Fruit fly (Drosophila melanogaster) whole organism, pupa: ENCODE data around the gene CG7084.

Source experiments
- CG10348 ChIP-seq: fragments of 200-800 bp; sonication (Bioruptor generic); IDR thresholded peaks from 2 replicates; pipeline ENCODE4 v1.3.6; 2022; ENCODE audit warnings: missing biosample characterization, missing genetic modification characterization
- CG12605 ChIP-seq: fragments of 200-800 bp; sonication (Bioruptor generic); IDR thresholded peaks from 2 replicates; pipeline ENCODE4 v1.3.6; 2022; ENCODE audit warnings: missing biosample characterization, missing genetic modification characterization
- CG13204 ChIP-seq: fragments of 200-800 bp; sonication (Bioruptor generic); optimal IDR thresholded peaks from 2 replicates; lab custom pipeline; 2018; ENCODE audit warnings: missing biosample characterization, mild to moderate bottlenecking, missing genetic modification characterization, moderate library complexity
- CG14655 ChIP-seq: fragments of 200-800 bp; sonication (Bioruptor generic); optimal IDR thresholded peaks from 3 replicates; lab custom pipeline; 2017; ENCODE audit warnings: mild to moderate bottlenecking, missing biosample characterization, missing genetic modification reagents, missing genetic modification characterization
- CG15710 ChIP-seq: fragments of 200-800 bp; sonication (Bioruptor generic); optimal IDR thresholded peaks from 2 replicates; lab custom pipeline; 2018; ENCODE audit warnings: missing biosample characterization, mild to moderate bottlenecking, missing genetic modification characterization, moderate library complexity
- CG17806 ChIP-seq: fragments of 200-800 bp; sonication (Bioruptor generic); optimal IDR thresholded peaks from 2 replicates; lab custom pipeline; 2018; ENCODE audit warnings: missing biosample characterization, mild to moderate bottlenecking, missing genetic modification characterization, moderate library complexity
- CG32121 ChIP-seq: fragments of 200-800 bp; sonication (Bioruptor generic); IDR thresholded peaks from 2 replicates; pipeline ENCODE4 v1.3.6; 2022; ENCODE audit warnings: missing biosample characterization, missing genetic modification characterization
- CG34367 ChIP-seq: fragments of 200-800 bp; sonication (Bioruptor generic); optimal IDR thresholded peaks from 2 replicates; lab custom pipeline; 2018; ENCODE audit warnings: missing biosample characterization, mild to moderate bottlenecking, missing genetic modification characterization
- CG4496 ChIP-seq: fragments of 200-800 bp; sonication (Bioruptor generic); IDR thresholded peaks from 3 replicates; pipeline ENCODE4 v1.3.6; 2022; ENCODE audit warnings: missing biosample characterization, missing genetic modification characterization
- CG8159 ChIP-seq: fragments of 200-800 bp; sonication (Bioruptor generic); optimal IDR thresholded peaks from 3 replicates; lab custom pipeline; 2018; ENCODE audit warnings: missing biosample characterization, mild to moderate bottlenecking, missing genetic modification characterization, moderate library complexity
- CG8301 ChIP-seq: fragments of 200-800 bp; sonication (Bioruptor generic); optimal IDR thresholded peaks from 2 replicates; lab custom pipeline; 2018; ENCODE audit warnings: missing biosample characterization, mild to moderate bottlenecking, missing genetic modification characterization
- CG9948 ChIP-seq: fragments of 200-800 bp; sonication (Bioruptor generic); optimal IDR thresholded peaks from 2 replicates; lab custom pipeline; 2018; ENCODE audit warnings: missing biosample characterization, mild to moderate bottlenecking, missing genetic modification characterization, moderate library complexity
- D1 ChIP-seq: fragments of 200-800 bp; sonication (Bioruptor generic); optimal IDR thresholded peaks from 2 replicates; lab custom pipeline; 2018; ENCODE audit warnings: missing biosample characterization, mild to moderate bottlenecking, missing genetic modification characterization, moderate library complexity
- EcR ChIP-seq: fragments of 200-800 bp; sonication (Bioruptor generic); optimal IDR thresholded peaks from 3 replicates; lab custom pipeline; 2019; ENCODE audit warnings: missing biosample characterization, missing genetic modification characterization, mild to moderate bottlenecking, moderate library complexity, missing genetic modification reagents
- Ets98B ChIP-seq: fragments of 200-800 bp; sonication (Bioruptor generic); IDR thresholded peaks from 2 replicates; pipeline ENCODE4 v1.3.6; 2022; ENCODE audit warnings: missing biosample characterization, missing genetic modification characterization
- Pif1A ChIP-seq: fragments of 200-800 bp; sonication (Bioruptor generic); optimal IDR thresholded peaks from 3 replicates; lab custom pipeline; 2016; ENCODE audit warnings: missing biosample characterization, missing genetic modification characterization
- Pif1B ChIP-seq: fragments of 200-800 bp; sonication (Bioruptor generic); optimal IDR thresholded peaks from 3 replicates; lab custom pipeline; 2016; ENCODE audit warnings: missing biosample characterization, missing genetic modification characterization
- Snoo ChIP-seq: fragments of 200-800 bp; sonication (Bioruptor generic); optimal IDR thresholded peaks from 3 replicates; lab custom pipeline; 2017; ENCODE audit warnings: missing biosample characterization, mild to moderate bottlenecking, missing genetic modification characterization, inconsistent platforms
- fd96Ca ChIP-seq: fragments of 200-800 bp; sonication (Bioruptor generic); IDR thresholded peaks from 3 replicates; pipeline ENCODE4 v1.3.6; 2022; ENCODE audit warnings: missing biosample characterization, missing genetic modification characterization
- gl ChIP-seq: fragments of 200-800 bp; sonication (Bioruptor generic); optimal IDR thresholded peaks from 2 replicates; lab custom pipeline; 2018; ENCODE audit warnings: missing biosample characterization, mild to moderate bottlenecking, missing genetic modification characterization
- rn ChIP-seq: fragments of 200-800 bp; sonication (Bioruptor generic); IDR thresholded peaks from 2 replicates; pipeline ENCODE4 v1.3.6; 2022; ENCODE audit warnings: missing biosample characterization, missing genetic modification characterization

Gene CG7084

DNA sequence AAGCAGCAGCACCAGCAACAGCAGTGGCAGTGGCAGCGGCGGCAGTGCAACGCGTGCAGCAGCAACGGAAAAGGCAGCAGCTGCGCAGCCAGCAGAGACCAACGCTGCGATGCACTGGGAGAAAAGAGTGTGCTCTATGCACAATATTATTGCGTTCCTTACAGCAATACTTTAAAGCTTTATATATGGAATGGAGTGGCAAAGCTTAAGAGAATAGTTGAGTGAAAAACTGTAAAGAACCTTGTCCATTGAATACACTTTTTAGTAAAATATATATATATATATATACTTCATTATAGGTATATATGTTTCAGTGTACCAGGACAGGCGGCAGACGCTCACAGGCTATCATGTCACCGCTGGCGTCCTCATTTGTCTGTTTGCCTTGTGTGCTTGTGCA is 26.1 kb downstream of the CG7084 start:
- TF ChIP-seq CG17806 (tag; lab: Kevin White, UChicago) = peak; percentile 79
- no peak for TF ChIP-seq rn
- TF ChIP-seq gl = no peak
- peak; percentile 46 for TF ChIP-seq Snoo (tag; lab: Kevin White, UChicago)
- TF ChIP-seq CG12605 = peak; percentile 15; the same call in 1 of the 2 replicates
- TF ChIP-seq CG34367 (tag; lab: Kevin White, UChicago) = peak; percentile 63
- peak; percentile 81 for TF ChIP-seq CG14655 (GFP tag; lab: Kevin White, UChicago)
- peak; percentile 55; the same call in 1 of the 2 replicates for TF ChIP-seq CG32121 (GFP tag; lab: Robert Waterston, UW)
- peak; percentile 78 for TF ChIP-seq CG9948 (tag; lab: Kevin White, UChicago)
- peak; percentile 64; the same call in 2 of the 3 replicates for TF ChIP-seq fd96Ca
- no peak for TF ChIP-seq Pif1A (GFP tag; lab: Kevin White, UChicago)
- TF ChIP-seq CG10348 (GFP tag; lab: Robert Waterston, UW) = no peak
- no peak for TF ChIP-seq D1 (tag; lab: Kevin White, UChicago)
- no peak for TF ChIP-seq EcR (GFP tag; lab: Kevin White, UChicago)
- peak; percentile 59 for TF ChIP-seq CG8301 (tag; lab: Kevin White, UChicago)
- TF ChIP-seq Pif1B (GFP tag; lab: Kevin White, UChicago) = peak; percentile 7
- peak; percentile 56 for TF ChIP-seq CG13204 (GFP tag; lab: Kevin White, UChicago)
- TF ChIP-seq Ets98B (GFP tag; lab: Robert Waterston, UW) = peak; percentile 27; the same call in 1 of the 2 replicates
- TF ChIP-seq CG4496 (GFP tag; lab: Robert Waterston, UW) = peak; percentile 68; the same call in 2 of the 3 replicates
- peak; percentile 83 for TF ChIP-seq CG8159 (tag; lab: Kevin White, UChicago)
- TF ChIP-seq CG15710 (tag; lab: Kevin White, UChicago) = peak; percentile 76
- TF ChIP-seq, all 21 proteins: peak for 15

DNA sequence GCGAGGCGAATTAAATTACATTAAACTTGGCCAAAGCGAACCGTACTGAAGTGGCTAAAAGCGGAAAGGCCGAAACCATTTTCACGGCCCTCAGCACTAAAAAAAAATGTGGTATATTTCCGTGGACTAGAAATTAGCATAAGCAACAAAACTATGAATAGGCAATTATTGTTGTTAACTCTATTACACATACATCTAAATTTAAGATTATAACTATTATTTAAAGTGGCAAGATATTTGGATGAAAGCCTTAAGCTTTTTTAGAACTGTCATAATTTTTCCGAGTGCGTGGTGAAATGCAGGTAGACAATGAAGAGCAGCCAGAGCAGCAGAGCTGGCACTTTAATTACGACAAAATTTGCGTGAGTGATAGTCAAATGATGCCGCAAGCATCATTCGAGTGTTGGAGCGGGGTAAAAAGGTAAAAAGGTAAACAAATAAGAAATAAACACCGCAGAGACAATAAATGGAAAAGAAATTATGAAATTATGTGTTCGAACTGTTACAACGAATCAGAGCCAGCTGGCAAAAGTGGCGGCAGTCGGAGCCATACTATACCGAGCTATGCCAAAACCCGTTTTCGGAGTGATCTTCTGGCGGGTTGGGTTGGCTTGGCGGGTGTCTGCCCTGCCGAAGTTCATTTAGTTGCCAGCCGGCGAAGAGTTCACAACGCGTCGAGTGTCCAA is 30.2 kb downstream of the CG7084 start, which contains the start of gene CG7080:
Gene CG7080, plus strand, starts transcription at position 636 of the 686 bp plus-strand sequence.
- TF ChIP-seq CG13204 (GFP tag; lab: Kevin White, UChicago) (no peak), Pif1A (GFP tag; lab: Kevin White, UChicago) (peak; percentile 12), CG15710 (tag; lab: Kevin White, UChicago) (no peak), CG8159 (tag; lab: Kevin White, UChicago) (peak; percentile 25), CG14655 (GFP tag; lab: Kevin White, UChicago) (peak; percentile 14), Snoo (tag; lab: Kevin White, UChicago) (no peak)

DNA sequence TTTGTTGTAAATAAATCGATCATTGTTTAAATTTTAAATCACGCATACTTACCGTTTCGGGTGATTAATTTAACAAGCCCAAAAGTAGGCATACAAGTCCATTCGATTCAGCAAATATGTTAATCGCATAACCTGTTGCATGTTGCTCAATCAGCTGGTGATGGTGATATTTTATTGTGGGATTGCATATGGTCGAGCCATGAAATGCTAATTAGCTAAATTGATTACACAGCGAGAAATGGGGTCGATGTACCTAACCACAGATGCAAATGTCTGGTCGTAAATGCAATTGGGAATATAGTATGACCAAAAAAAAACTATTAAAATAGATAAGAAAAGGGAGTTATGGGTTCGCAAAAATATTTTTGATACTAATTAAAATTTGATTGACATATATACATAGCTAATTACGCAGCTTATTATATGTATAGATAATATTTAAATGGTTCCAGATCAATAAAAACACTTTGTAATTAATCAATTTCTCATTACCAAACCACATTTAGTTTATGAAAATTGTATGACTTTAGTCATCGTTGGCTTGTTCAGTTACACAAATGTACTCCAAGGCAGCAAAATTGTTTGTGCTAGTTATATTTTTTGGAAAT is 32.0 kb downstream of the CG7084 start, which contains the start of gene CG33721:
Gene CG33721, plus strand, starts transcription at position 558 of the 608 bp plus-strand sequence.
- TF ChIP-seq CG14655 (GFP tag; lab: Kevin White, UChicago) = no peak
- TF ChIP-seq CG32121 (GFP tag; lab: Robert Waterston, UW) = no peak
- TF ChIP-seq Pif1A (GFP tag; lab: Kevin White, UChicago) = no peak
- no peak for TF ChIP-seq CG17806 (tag; lab: Kevin White, UChicago)
- no peak for TF ChIP-seq rn
- TF ChIP-seq CG9948 (tag; lab: Kevin White, UChicago) = no peak
- TF ChIP-seq CG34367 (tag; lab: Kevin White, UChicago) = no peak
- TF ChIP-seq CG8301 (tag; lab: Kevin White, UChicago) = no peak
- no peak for TF ChIP-seq Pif1B (GFP tag; lab: Kevin White, UChicago)
- TF ChIP-seq fd96Ca = no peak
- no peak for TF ChIP-seq CG12605
- no peak for TF ChIP-seq CG4496 (GFP tag; lab: Robert Waterston, UW)
- no peak for TF ChIP-seq CG8159 (tag; lab: Kevin White, UChicago)

DNA sequence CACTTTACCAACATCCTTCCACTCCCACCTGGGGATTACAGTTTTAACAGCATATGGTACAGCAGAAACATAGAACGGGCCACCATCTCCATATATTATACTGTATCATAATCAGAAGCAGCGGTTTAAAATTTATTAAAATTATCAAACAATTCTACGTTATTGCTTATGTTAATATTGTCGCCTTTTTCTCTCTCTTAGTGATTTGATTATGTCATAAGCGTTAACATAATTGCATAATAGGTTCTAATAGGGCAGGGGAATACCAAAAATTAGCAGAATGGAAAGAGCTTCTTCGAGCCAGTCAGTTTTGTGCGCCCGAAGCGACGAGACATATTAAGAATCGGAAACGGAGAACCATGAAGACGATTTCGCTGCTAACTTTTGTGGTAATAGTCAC is 33.1 kb downstream of the CG7084 start, which contains the start of gene CG13862:
Gene CG13862, plus strand, starts transcription at position 301 of the 400 bp plus-strand sequence.
- no peak for TF ChIP-seq D1 (tag; lab: Kevin White, UChicago)
- TF ChIP-seq CG14655 (GFP tag; lab: Kevin White, UChicago) = no peak
- TF ChIP-seq CG10348 (GFP tag; lab: Robert Waterston, UW) = no peak
- no peak for TF ChIP-seq CG9948 (tag; lab: Kevin White, UChicago)
- TF ChIP-seq CG4496 (GFP tag; lab: Robert Waterston, UW) = no peak
- no peak for TF ChIP-seq Ets98B (GFP tag; lab: Robert Waterston, UW)
- TF ChIP-seq CG32121 (GFP tag; lab: Robert Waterston, UW) = no peak
- TF ChIP-seq CG15710 (tag; lab: Kevin White, UChicago) = no peak
- TF ChIP-seq CG13204 (GFP tag; lab: Kevin White, UChicago) = no peak
- TF ChIP-seq Snoo (tag; lab: Kevin White, UChicago) = no peak
- TF ChIP-seq Pif1A (GFP tag; lab: Kevin White, UChicago) = no peak
- no peak for TF ChIP-seq EcR (GFP tag; lab: Kevin White, UChicago)
- no peak for TF ChIP-seq Pif1B (GFP tag; lab: Kevin White, UChicago)
- TF ChIP-seq fd96Ca = no peak
- TF ChIP-seq, all 21 proteins: peak for 0

DNA sequence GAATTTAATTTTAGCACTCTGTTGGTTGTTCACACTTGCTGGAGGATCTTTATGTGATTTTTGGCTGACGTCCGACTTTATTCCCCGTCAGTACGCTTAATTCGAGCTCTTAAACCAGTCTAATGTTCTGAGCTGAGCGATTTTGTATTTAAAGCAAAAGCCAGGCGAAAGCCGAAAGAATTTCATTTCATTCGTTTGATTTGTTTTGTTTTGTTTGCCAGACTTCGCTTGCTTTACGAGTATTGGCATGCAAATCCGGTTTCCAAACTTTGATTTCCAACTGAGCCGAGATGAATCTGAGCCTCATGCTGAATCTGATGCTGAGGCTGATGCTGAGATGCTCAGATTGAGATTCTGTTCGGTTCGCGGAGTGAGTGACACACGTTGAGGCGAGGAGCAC is 35.4 kb downstream of the CG7084 start, which contains the start of gene CG5391:
Gene CG5391, minus strand, starts transcription at position 101 of the 400 bp plus-strand sequence.
- no peak for TF ChIP-seq CG10348 (GFP tag; lab: Robert Waterston, UW)
- no peak for TF ChIP-seq Ets98B (GFP tag; lab: Robert Waterston, UW)
- TF ChIP-seq CG8301 (tag; lab: Kevin White, UChicago) = no peak
- TF ChIP-seq CG9948 (tag; lab: Kevin White, UChicago) = no peak
- TF ChIP-seq CG4496 (GFP tag; lab: Robert Waterston, UW) = no peak
- no peak for TF ChIP-seq D1 (tag; lab: Kevin White, UChicago)
- no peak for TF ChIP-seq CG12605
- no peak for TF ChIP-seq Snoo (tag; lab: Kevin White, UChicago)
- TF ChIP-seq CG14655 (GFP tag; lab: Kevin White, UChicago) = no peak
- TF ChIP-seq rn = no peak
- no peak for TF ChIP-seq Pif1A (GFP tag; lab: Kevin White, UChicago)
- TF ChIP-seq Pif1B (GFP tag; lab: Kevin White, UChicago) = no peak
- TF ChIP-seq, all 21 proteins: peak for 0
